Worm (Caenorhabditis elegans): ENCODE data around the gene nipa-1.

ce11 chrIII:3108804-3109203 lies 18.1 kb downstream of the nipa-1 start:
- TF ChIP-seq flt-1 (GFP tag; IDR thresholded peaks at IDR 0.05), result no peak
- TF ChIP-seq T22C8.4 (GFP tag; IDR thresholded peaks at IDR 0.05), result no peak
- TF ChIP-seq cog-1 (tag; optimal IDR thresholded peaks at IDR 0.05), result no peak
- TF ChIP-seq ref-1 (GFP tag; conservative IDR thresholded peaks at IDR 0.05), result no peak
- TF ChIP-seq tab-1 (GFP tag; IDR thresholded peaks at IDR 0.05), result no peak
- TF ChIP-seq ztf-29 (GFP tag; IDR thresholded peaks at IDR 0.05), result no peak

Measured in whole organism, midembryonic.